Worm (Caenorhabditis elegans) whole organism, L4 larva: Measurements from ENCODE around the gene vamp-8.

Source experiments
- cey-2 ChIP-seq: sonication (generic microtip); optimal IDR thresholded peaks from 3 replicates; lab custom pipeline; 2017; ENCODE audit warnings: missing genetic modification characterization, mild to moderate bottlenecking, missing compliant biosample characterization, antibody characterized with exemption, borderline replicate concordance; ENCODE audit not compliant: insufficient read depth
- daf-16 ChIP-seq, 3 experiments: sonication (generic microtip); optimal IDR thresholded peaks; 2 replicates each; lab custom pipeline; 2016 to 2017; ENCODE audit warnings: missing genetic modification characterization in 3 of 3, missing genetic modification reagents in 3 of 3, mild to moderate bottlenecking in 2 of 3, missing compliant biosample characterization in 2 of 3, missing biosample characterization in 1 of 3, moderate library complexity in 1 of 3
- jun-1 ChIP-seq: fragments of 150-350 bp; optimal IDR thresholded peaks from 2 replicates; lab custom pipeline; 2014; ENCODE audit warnings: missing biosample characterization, missing genetic modification reagents, missing genetic modification characterization

DNA sequence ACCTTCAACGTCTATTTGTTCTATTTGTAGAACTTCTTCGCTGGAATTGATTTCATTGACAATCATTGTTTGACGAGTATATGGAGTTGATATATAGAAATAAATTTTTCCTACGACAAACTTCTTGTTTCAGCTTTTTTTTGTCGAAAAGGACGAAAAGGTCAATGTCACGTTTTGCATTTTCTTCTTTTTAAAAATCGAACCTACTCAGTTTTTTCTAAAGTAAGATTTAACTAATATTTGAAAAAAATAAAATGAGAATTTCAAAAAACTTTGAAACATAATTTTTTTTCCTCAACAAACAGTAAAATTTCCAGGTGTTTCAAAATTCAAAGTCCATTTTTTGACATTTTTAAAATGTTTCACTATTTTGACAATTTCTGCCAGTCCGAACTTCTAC, 28.7 kb downstream of the vamp-8 start, which contains the start of gene H08M01.1:
- no peak for TF ChIP-seq jun-1
- no peak for TF ChIP-seq daf-16 (GFP tag; optimal IDR thresholded peaks at IDR 0.05; lab: Kevin White, UChicago)
- TF ChIP-seq daf-16 (tag; optimal IDR thresholded peaks at IDR 0.05; lab: Kevin White, UChicago): no peak
- TF ChIP-seq cey-2: no peak
